Worm (Caenorhabditis elegans) whole organism, early embryonic: ENCODE results near the gene R04B5.5.

ENCODE experiments used
- ama-1 ChIP-seq: fragments of 150-350 bp; optimal IDR thresholded peaks from 2 replicates; lab custom pipeline; 2014
- scrt-1 ChIP-seq: fragments of 200-800 bp; sonication (Bioruptor generic); IDR thresholded peaks from 2 replicates; pipeline ENCODE4 v1.3.6; 2022; ENCODE audit warnings: missing genetic modification characterization, missing compliant biosample characterization
- tra-4 ChIP-seq: sonication (generic microtip); optimal IDR thresholded peaks from 2 replicates; lab custom pipeline; 2017; ENCODE audit warnings: missing genetic modification characterization, missing compliant biosample characterization

- TF ChIP-seq tra-4 (tag; lab: Kevin White, UChicago) = no peak
- TF ChIP-seq ama-1 (lab: Kevin White, UChicago) = no peak
- TF ChIP-seq scrt-1 (GFP tag; lab: Robert Waterston, UW) = no peak
Measured at ce11 chrV:10070541-10070940, 16.7 kb upstream of the R04B5.5 start, which contains the start of gene nhr-192.
